Fruit fly (Drosophila melanogaster) whole organism, embryonic: Measurements from ENCODE around the gene CG46387.

Experiments used
- Atf3 ChIP-seq: fragments of 200-800 bp; sonication (Bioruptor generic); optimal IDR thresholded peaks from 3 replicates; lab custom pipeline; 2016; ENCODE audit warnings: missing biosample characterization, missing genetic modification characterization
- CG10321 ChIP-seq: fragments of 200-800 bp; sonication (Bioruptor generic); IDR thresholded peaks from 2 replicates; pipeline ENCODE4 v1.3.6; 2022; ENCODE audit warnings: missing biosample characterization, missing genetic modification characterization
- CG10431 ChIP-seq: fragments of 200-800 bp; sonication (Bioruptor generic); optimal IDR thresholded peaks from 3 replicates; lab custom pipeline; 2018; ENCODE audit warnings: missing biosample characterization, mild to moderate bottlenecking, missing genetic modification characterization
- CG11247 ChIP-seq: fragments of 200-800 bp; sonication (Bioruptor generic); IDR thresholded peaks from 2 replicates; pipeline ENCODE4 v1.3.6; 2022; ENCODE audit warnings: missing biosample characterization, missing genetic modification characterization
- CG12236 ChIP-seq: fragments of 200-800 bp; sonication (Bioruptor generic); optimal IDR thresholded peaks from 2 replicates; lab custom pipeline; 2016; ENCODE audit warnings: missing biosample characterization, missing genetic modification characterization
- CG13775 ChIP-seq: fragments of 200-800 bp; sonication (Bioruptor generic); optimal IDR thresholded peaks from 3 replicates; lab custom pipeline; 2017; ENCODE audit warnings: missing biosample characterization, mild to moderate bottlenecking, missing genetic modification characterization
- CG13894 ChIP-seq: fragments of 200-800 bp; sonication (Bioruptor generic); optimal IDR thresholded peaks from 3 replicates; lab custom pipeline; 2018; ENCODE audit warnings: missing biosample characterization, mild to moderate bottlenecking, missing genetic modification characterization, moderate library complexity
- CG14965 ChIP-seq: fragments of 200-800 bp; sonication (Bioruptor generic); optimal IDR thresholded peaks from 2 replicates; lab custom pipeline; 2016; ENCODE audit warnings: missing biosample characterization, missing genetic modification characterization, borderline replicate concordance
- CG17186 ChIP-seq: fragments of 200-800 bp; sonication (Bioruptor generic); optimal IDR thresholded peaks from 3 replicates; lab custom pipeline; 2017; ENCODE audit warnings: missing biosample characterization, missing genetic modification reagents, missing genetic modification characterization
- CG31388 ChIP-seq: fragments of 200-800 bp; sonication (Bioruptor generic); optimal IDR thresholded peaks from 2 replicates; lab custom pipeline; 2016; ENCODE audit warnings: missing biosample characterization, missing genetic modification characterization
- CG32772 ChIP-seq: fragments of 200-800 bp; sonication (Bioruptor generic); IDR thresholded peaks from 2 replicates; pipeline ENCODE4 v1.3.6; 2022; ENCODE audit warnings: missing biosample characterization, missing genetic modification characterization
- CG3281 ChIP-seq: fragments of 200-800 bp; sonication (Bioruptor generic); optimal IDR thresholded peaks from 3 replicates; lab custom pipeline; 2017; ENCODE audit warnings: missing biosample characterization, mild to moderate bottlenecking, missing genetic modification characterization
- CG4404 ChIP-seq: fragments of 200-800 bp; sonication (Bioruptor generic); IDR thresholded peaks from 2 replicates; pipeline ENCODE4 v1.3.6; 2022; ENCODE audit warnings: missing biosample characterization, missing genetic modification characterization
- CG6272 ChIP-seq: fragments of 200-800 bp; sonication (Bioruptor generic); IDR thresholded peaks from 2 replicates; pipeline ENCODE4 v1.3.6; 2022; ENCODE audit warnings: missing biosample characterization, missing genetic modification characterization
- CG6791 ChIP-seq: fragments of 200-800 bp; sonication (Bioruptor generic); IDR thresholded peaks from 3 replicates; pipeline ENCODE4 v1.3.6; 2022; ENCODE audit warnings: missing biosample characterization, missing genetic modification characterization; ENCODE audit not compliant: partially characterized antibody
- CG7271 ChIP-seq: fragments of 200-800 bp; sonication (Bioruptor generic); optimal IDR thresholded peaks from 2 replicates; lab custom pipeline; 2018; ENCODE audit warnings: missing biosample characterization, mild to moderate bottlenecking, missing genetic modification characterization, moderate library complexity
- CG8281 ChIP-seq: fragments of 200-800 bp; sonication (Bioruptor generic); optimal IDR thresholded peaks from 2 replicates; lab custom pipeline; 2018; ENCODE audit warnings: missing biosample characterization, mild to moderate bottlenecking, missing genetic modification characterization, moderate library complexity
- CkIIα-i1 ChIP-seq: fragments of 200-800 bp; sonication (Bioruptor generic); IDR thresholded peaks from 2 replicates; pipeline ENCODE4 v1.3.6; 2022; ENCODE audit warnings: missing biosample characterization, missing genetic modification characterization
- D19B ChIP-seq: fragments of 200-800 bp; sonication (Bioruptor generic); optimal IDR thresholded peaks from 2 replicates; lab custom pipeline; 2017; ENCODE audit warnings: missing biosample characterization, mild to moderate bottlenecking, missing genetic modification characterization
- E2f2 ChIP-seq: fragments of 200-800 bp; sonication (Bioruptor generic); IDR thresholded peaks from 2 replicates; pipeline ENCODE4 v1.3.6; 2022; ENCODE audit warnings: missing biosample characterization, missing genetic modification characterization
- Fer2 ChIP-seq: fragments of 200-800 bp; sonication (Bioruptor generic); optimal IDR thresholded peaks from 2 replicates; lab custom pipeline; 2018; ENCODE audit warnings: missing biosample characterization, mild to moderate bottlenecking, missing genetic modification characterization, moderate library complexity
- Fer3 ChIP-seq: fragments of 200-800 bp; sonication (Bioruptor generic); optimal IDR thresholded peaks from 2 replicates; lab custom pipeline; 2018; ENCODE audit warnings: missing biosample characterization, mild to moderate bottlenecking, missing genetic modification characterization, moderate library complexity
- HLH4C ChIP-seq: fragments of 200-800 bp; sonication (Bioruptor generic); IDR thresholded peaks from 3 replicates; pipeline ENCODE4 v1.3.6; 2022; ENCODE audit warnings: missing biosample characterization, missing genetic modification characterization; ENCODE audit not compliant: partially characterized antibody
- Hey ChIP-seq: fragments of 200-800 bp; sonication (Bioruptor generic); optimal IDR thresholded peaks from 3 replicates; lab custom pipeline; 2018; ENCODE audit warnings: missing biosample characterization, mild to moderate bottlenecking, missing genetic modification characterization
- Hmx ChIP-seq: fragments of 200-800 bp; sonication (Bioruptor generic); optimal IDR thresholded peaks from 2 replicates; lab custom pipeline; 2016; ENCODE audit warnings: missing biosample characterization, missing genetic modification characterization
- Hr78 ChIP-seq, 2 experiments: fragments of 200-800 bp in 1 of 2; fragments of >200 bp in 1 of 2; sonication (Bioruptor generic) in 1 of 2; optimal IDR thresholded peaks; 2 replicates each; lab custom pipeline; 2017 to 2019; ENCODE audit warnings: missing biosample characterization in 2 of 2, missing genetic modification characterization in 2 of 2, mild to moderate bottlenecking in 1 of 2, moderate library complexity in 1 of 2
- MBD-R2 ChIP-seq: fragments of 200-800 bp; sonication (Bioruptor generic); IDR thresholded peaks from 2 replicates; pipeline ENCODE4 v1.3.6; 2022; ENCODE audit warnings: missing biosample characterization, missing genetic modification characterization
- MTF-1 ChIP-seq: fragments of 200-800 bp; sonication (Bioruptor generic); optimal IDR thresholded peaks from 2 replicates; lab custom pipeline; 2018; ENCODE audit warnings: missing biosample characterization, mild to moderate bottlenecking, missing genetic modification characterization, borderline replicate concordance
- Nf-YA ChIP-seq: fragments of 200-800 bp; sonication (Bioruptor generic); IDR thresholded peaks from 2 replicates; pipeline ENCODE4 v1.3.6; 2022; ENCODE audit warnings: missing biosample characterization, missing genetic modification characterization
- Nf-YB ChIP-seq: fragments of 200-800 bp; sonication (Bioruptor generic); optimal IDR thresholded peaks from 3 replicates; lab custom pipeline; 2019; ENCODE audit warnings: missing biosample characterization, mild to moderate bottlenecking, missing genetic modification characterization, moderate library complexity
- Six4 ChIP-seq: fragments of 200-800 bp; sonication (Bioruptor generic); optimal IDR thresholded peaks from 2 replicates; lab custom pipeline; 2016; ENCODE audit warnings: missing biosample characterization, missing genetic modification characterization
- Spps ChIP-seq: fragments of 200-800 bp; sonication (Bioruptor generic); optimal IDR thresholded peaks from 2 replicates; lab custom pipeline; 2018; ENCODE audit warnings: missing biosample characterization, mild to moderate bottlenecking, missing genetic modification characterization
- ara ChIP-seq: fragments of 200-800 bp; sonication (Bioruptor generic); IDR thresholded peaks from 2 replicates; pipeline ENCODE4 v1.3.6; 2022; ENCODE audit warnings: missing biosample characterization, missing genetic modification characterization
- cad ChIP-seq: fragments of >200 bp; optimal IDR thresholded peaks from 2 replicates; lab custom pipeline; 2017; ENCODE audit warnings: missing biosample characterization, missing genetic modification characterization
- da ChIP-seq: fragments of 200-800 bp; sonication (Bioruptor generic); optimal IDR thresholded peaks from 2 replicates; lab custom pipeline; 2016; ENCODE audit warnings: missing biosample characterization, missing genetic modification characterization
- dati ChIP-seq: fragments of 200-800 bp; sonication (Bioruptor generic); IDR thresholded peaks from 2 replicates; pipeline ENCODE4 v1.3.6; 2022; ENCODE audit warnings: missing biosample characterization, missing genetic modification characterization
- esg ChIP-seq: fragments of 200-800 bp; sonication (Bioruptor generic); conservative IDR thresholded peaks from 2 replicates; pipeline ENCODE4 v1.3.6; 2022; ENCODE audit warnings: missing biosample characterization, missing genetic modification characterization
- exex ChIP-seq: fragments of 200-800 bp; sonication (Bioruptor generic); optimal IDR thresholded peaks from 4 replicates; lab custom pipeline; 2018; ENCODE audit warnings: missing biosample characterization, mild to moderate bottlenecking, missing genetic modification characterization, moderate library complexity
- grn ChIP-seq: fragments of 200-800 bp; sonication (Bioruptor generic); optimal IDR thresholded peaks from 3 replicates; lab custom pipeline; 2017; ENCODE audit warnings: missing biosample characterization, missing genetic modification characterization
- kni ChIP-seq: fragments of 200-800 bp; sonication (Bioruptor generic); optimal IDR thresholded peaks from 3 replicates; lab custom pipeline; 2017; ENCODE audit warnings: mild to moderate bottlenecking, missing biosample characterization, missing genetic modification reagents, missing genetic modification characterization
- knrl ChIP-seq: fragments of 200-800 bp; sonication (Bioruptor generic); IDR thresholded peaks from 3 replicates; pipeline ENCODE4 v1.3.6; 2022; ENCODE audit warnings: missing biosample characterization, missing genetic modification characterization; ENCODE audit not compliant: partially characterized antibody
- lab ChIP-seq: fragments of 200-800 bp; sonication (Bioruptor generic); optimal IDR thresholded peaks from 3 replicates; lab custom pipeline; 2017; ENCODE audit warnings: missing biosample characterization, missing genetic modification characterization, mild to moderate bottlenecking, moderate library complexity, missing genetic modification reagents
- luna ChIP-seq: fragments of 200-800 bp; sonication (Bioruptor generic); optimal IDR thresholded peaks from 2 replicates; lab custom pipeline; 2016; ENCODE audit warnings: missing biosample characterization, missing genetic modification characterization
- nau ChIP-seq: fragments of 200-800 bp; sonication (Bioruptor generic); optimal IDR thresholded peaks from 3 replicates; lab custom pipeline; 2017; ENCODE audit warnings: missing biosample characterization, mild to moderate bottlenecking, missing genetic modification characterization, missing genetic modification reagents
- onecut ChIP-seq: fragments of 200-800 bp; sonication (Bioruptor generic); IDR thresholded peaks from 2 replicates; pipeline ENCODE4 v1.3.6; 2022; ENCODE audit warnings: missing biosample characterization, missing genetic modification characterization
- org-1 ChIP-seq: fragments of 200-800 bp; sonication (Bioruptor generic); optimal IDR thresholded peaks from 2 replicates; lab custom pipeline; 2017; ENCODE audit warnings: missing biosample characterization, missing genetic modification characterization
- row ChIP-seq: fragments of 200-800 bp; sonication (Bioruptor generic); IDR thresholded peaks from 3 replicates; pipeline ENCODE4 v1.3.6; 2022; ENCODE audit warnings: missing biosample characterization, missing genetic modification characterization
- sim ChIP-seq: fragments of 200-800 bp; sonication (Bioruptor generic); IDR thresholded peaks from 2 replicates; pipeline ENCODE4 v1.3.6; 2022; ENCODE audit warnings: missing biosample characterization, missing genetic modification characterization
- slp2 ChIP-seq: fragments of 200-800 bp; sonication (Bioruptor generic); optimal IDR thresholded peaks from 2 replicates; lab custom pipeline; 2016; ENCODE audit warnings: missing biosample characterization, missing genetic modification characterization
- trem ChIP-seq: fragments of 200-800 bp; optimal IDR thresholded peaks from 3 replicates; lab custom pipeline; 2019; ENCODE audit warnings: missing biosample characterization, mild to moderate bottlenecking, missing genetic modification characterization, moderate library complexity

CG46387 gene

dm6 chr3L:9888630-9889130, 9.7 kb upstream of the CG46387 start, which contains the start of the genes Taf2 and CalpB (continued):
- TF ChIP-seq Nf-YA (GFP tag; lab: Robert Waterston, UW) = peak; percentile 55; the same call in 1 of the 2 replicates
- TF ChIP-seq Fer2 (tag; lab: Kevin White, UChicago) = peak; percentile 84
- peak; percentile 73 for TF ChIP-seq CG8281 (tag; lab: Kevin White, UChicago)
- no peak for TF ChIP-seq Hey
- peak; percentile 83 for TF ChIP-seq Spps (tag; lab: Kevin White, UChicago)
- peak; percentile 42 for TF ChIP-seq slp2 (GFP tag; lab: Kevin White, UChicago)
- no peak for TF ChIP-seq exex (tag; lab: Kevin White, UChicago)
- TF ChIP-seq CG17186 (GFP tag; lab: Kevin White, UChicago) = no peak
- peak; percentile 25; the same call in 1 of the 3 replicates for TF ChIP-seq knrl (GFP tag; lab: Robert Waterston, UW)
- peak; percentile 92 for TF ChIP-seq row (GFP tag; lab: Robert Waterston, UW)
- no peak for TF ChIP-seq CG12236 (GFP tag; lab: Kevin White, UChicago)
- TF ChIP-seq CG3281 (GFP tag; lab: Kevin White, UChicago) = peak; percentile 89
- TF ChIP-seq sim (GFP tag; lab: Robert Waterston, UW) = no peak
- peak; percentile 62 for TF ChIP-seq CG10431 (GFP tag; lab: Kevin White, UChicago)
- TF ChIP-seq CkIIα-i1 (GFP tag; lab: Robert Waterston, UW) = no peak
- TF ChIP-seq kni (GFP tag; lab: Kevin White, UChicago) = no peak
- TF ChIP-seq luna (GFP tag; lab: Kevin White, UChicago) = no peak
- TF ChIP-seq CG7271 (tag; lab: Kevin White, UChicago) = peak; percentile 80
- peak in 1 of 2 experiments; percentile 65 for TF ChIP-seq Hr78 (GFP tag; optimal IDR thresholded peaks at IDR 0.05; lab: Kevin White, UChicago)
- no peak for TF ChIP-seq grn (GFP tag; lab: Kevin White, UChicago)
- no peak for TF ChIP-seq HLH4C (GFP tag; lab: Robert Waterston, UW)
- TF ChIP-seq E2f2 = peak; percentile 54; the same call in 1 of the 2 replicates
- no peak for TF ChIP-seq cad (GFP tag; lab: Kevin White, UChicago)
- TF ChIP-seq CG13775 (GFP tag; lab: Kevin White, UChicago) = peak; percentile 85
- TF ChIP-seq D19B (GFP tag; lab: Kevin White, UChicago) = peak; percentile 11
- TF ChIP-seq CG10321 (GFP tag; lab: Robert Waterston, UW) = no peak
- TF ChIP-seq CG14965 (GFP tag; lab: Kevin White, UChicago) = no peak
- TF ChIP-seq CG6791 (GFP tag; lab: Robert Waterston, UW) = peak; percentile 34; the same call in 1 of the 3 replicates
- TF ChIP-seq Six4 (GFP tag; lab: Kevin White, UChicago) = peak; percentile 79
- TF ChIP-seq onecut (GFP tag; lab: Robert Waterston, UW) = peak; percentile 63
- TF ChIP-seq CG13894 (tag; lab: Kevin White, UChicago) = no peak
- TF ChIP-seq Fer3 (tag; lab: Kevin White, UChicago) = peak; percentile 87
- TF ChIP-seq nau = no peak
- peak; percentile 82 for TF ChIP-seq CG32772
- peak; percentile 92 for TF ChIP-seq trem (tag; lab: Kevin White, UChicago)
- TF ChIP-seq MTF-1 (GFP tag; lab: Kevin White, UChicago) = no peak
- peak; percentile 58; the same call in 1 of the 2 replicates for TF ChIP-seq CG11247
- TF ChIP-seq Atf3 = no peak
- peak; percentile 73; the same call in 1 of the 2 replicates for TF ChIP-seq CG6272
- TF ChIP-seq dati (GFP tag; lab: Robert Waterston, UW) = no peak
- peak; percentile 82 for TF ChIP-seq MBD-R2 (GFP tag; lab: Robert Waterston, UW)
- no peak for TF ChIP-seq Hmx (GFP tag; lab: Kevin White, UChicago)
- peak; percentile 72 for TF ChIP-seq Nf-YB (GFP tag; lab: Kevin White, UChicago)
- peak; percentile 69 for TF ChIP-seq org-1
- TF ChIP-seq CG4404 (GFP tag; lab: Robert Waterston, UW) = peak; percentile 68
- no peak for TF ChIP-seq da
- peak; percentile 59 for TF ChIP-seq esg (GFP tag; lab: Robert Waterston, UW)
- peak; percentile 30 for TF ChIP-seq CG31388 (GFP tag; lab: Kevin White, UChicago)
- peak; percentile 84 for TF ChIP-seq lab (GFP tag; lab: Kevin White, UChicago)
- TF ChIP-seq ara (GFP tag; lab: Robert Waterston, UW) = peak; percentile 24; the same call in 1 of the 2 replicates
